Worm (Caenorhabditis elegans) whole organism, mixed stage, embryonic: ENCODE measurements around the gene ceh-31.

Experiments
- M03D4.4 ChIP-seq: sonication (generic microtip); optimal IDR thresholded peaks from 2 replicates; lab custom pipeline; 2017; ENCODE audit warnings: mild to moderate bottlenecking, missing genetic modification characterization, missing compliant biosample characterization
- bed-3 ChIP-seq: fragments of 200-800 bp; sonication (Bioruptor generic); optimal IDR thresholded peaks from 3 replicates; lab custom pipeline; 2018; ENCODE audit warnings: mild to moderate bottlenecking, missing genetic modification characterization, moderate library complexity, missing compliant biosample characterization
- blmp-1 ChIP-seq: fragments of 150-350 bp; optimal IDR thresholded peaks from 2 replicates; lab custom pipeline; 2014; ENCODE audit warnings: missing biosample characterization, missing genetic modification characterization
- ceh-43 ChIP-seq: fragments of 200-800 bp; sonication (Bioruptor generic); optimal IDR thresholded peaks from 2 replicates; lab custom pipeline; 2018; ENCODE audit warnings: mild to moderate bottlenecking, missing genetic modification characterization, moderate library complexity, missing compliant biosample characterization
- ceh-83 ChIP-seq: fragments of 200-800 bp; sonication (Bioruptor generic); optimal IDR thresholded peaks from 2 replicates; lab custom pipeline; 2018; ENCODE audit warnings: mild to moderate bottlenecking, missing genetic modification characterization, missing compliant biosample characterization
- cnd-1 ChIP-seq: fragments of 200-800 bp; sonication (Bioruptor generic); optimal IDR thresholded peaks from 2 replicates; lab custom pipeline; 2018; ENCODE audit warnings: mild to moderate bottlenecking, missing genetic modification characterization, missing compliant biosample characterization
- drap-1 ChIP-seq: fragments of 200-800 bp; sonication (Bioruptor generic); optimal IDR thresholded peaks from 3 replicates; lab custom pipeline; 2018; ENCODE audit warnings: mild to moderate bottlenecking, missing genetic modification characterization, missing compliant biosample characterization
- elt-1 ChIP-seq: sonication (generic microtip); optimal IDR thresholded peaks from 2 replicates; lab custom pipeline; 2017; ENCODE audit warnings: missing genetic modification characterization, mild to moderate bottlenecking, missing compliant biosample characterization, antibody characterized with exemption, moderate library complexity, borderline replicate concordance; ENCODE audit not compliant: insufficient read depth
- elt-3 ChIP-seq: fragments of 150-350 bp; optimal IDR thresholded peaks from 2 replicates; lab custom pipeline; 2014; ENCODE audit warnings: missing biosample characterization, missing genetic modification characterization
- flh-1 ChIP-seq: fragments of 200-800 bp; sonication (Bioruptor generic); optimal IDR thresholded peaks from 2 replicates; lab custom pipeline; 2018; ENCODE audit warnings: mild to moderate bottlenecking, missing genetic modification characterization, moderate library complexity, missing compliant biosample characterization
- hlh-1 ChIP-seq: fragments of 150-350 bp; optimal IDR thresholded peaks from 2 replicates; lab custom pipeline; 2014; ENCODE audit warnings: missing biosample characterization, missing genetic modification reagents, missing genetic modification characterization
- lin-13 ChIP-seq: fragments of 150-350 bp; optimal IDR thresholded peaks from 2 replicates; lab custom pipeline; 2014; ENCODE audit warnings: missing biosample characterization, missing genetic modification characterization
- lsy-2 ChIP-seq: fragments of 150-350 bp; optimal IDR thresholded peaks from 2 replicates; lab custom pipeline; 2014; ENCODE audit warnings: missing biosample characterization, missing genetic modification characterization
- mab-5 ChIP-seq: fragments of 150-350 bp; optimal IDR thresholded peaks from 2 replicates; lab custom pipeline; 2014; ENCODE audit warnings: missing biosample characterization, missing genetic modification characterization
- mls-2 ChIP-seq: sonication (generic microtip); optimal IDR thresholded peaks from 2 replicates; lab custom pipeline; 2016; ENCODE audit warnings: mild to moderate bottlenecking, missing genetic modification characterization, moderate library complexity, missing compliant biosample characterization
- nhr-2 ChIP-seq: fragments of 150-350 bp; optimal IDR thresholded peaks from 2 replicates; lab custom pipeline; 2014; ENCODE audit warnings: missing biosample characterization, missing genetic modification characterization
- nhr-237 ChIP-seq: fragments of 150-350 bp; optimal IDR thresholded peaks from 2 replicates; lab custom pipeline; 2014; ENCODE audit warnings: missing biosample characterization, missing genetic modification characterization
- nhr-76 ChIP-seq: sonication (generic microtip); optimal IDR thresholded peaks from 2 replicates; lab custom pipeline; 2017; ENCODE audit warnings: missing biosample characterization, missing genetic modification characterization
- pha-4 ChIP-seq: fragments of 150-350 bp; optimal IDR thresholded peaks from 2 replicates; lab custom pipeline; 2018; ENCODE audit warnings: missing biosample characterization, missing genetic modification reagents, missing genetic modification characterization
- sem-2 ChIP-seq: fragments of 200-800 bp; sonication (Bioruptor generic); optimal IDR thresholded peaks from 2 replicates; lab custom pipeline; 2018; ENCODE audit warnings: mild to moderate bottlenecking, missing genetic modification characterization, missing compliant biosample characterization
- snpc-4 ChIP-seq: fragments of 150-350 bp; optimal IDR thresholded peaks from 2 replicates; lab custom pipeline; 2014; ENCODE audit warnings: missing biosample characterization, missing genetic modification characterization
- sptf-1 ChIP-seq: sonication (generic microtip); optimal IDR thresholded peaks from 2 replicates; lab custom pipeline; 2017; ENCODE audit warnings: mild to moderate bottlenecking, missing genetic modification characterization, moderate library complexity, missing compliant biosample characterization
- tbx-8 ChIP-seq: fragments of 200-800 bp; sonication (Bioruptor generic); optimal IDR thresholded peaks from 2 replicates; lab custom pipeline; 2018; ENCODE audit warnings: mild to moderate bottlenecking, missing genetic modification characterization, moderate library complexity, missing compliant biosample characterization
- unc-120 ChIP-seq: sonication (generic microtip); optimal IDR thresholded peaks from 2 replicates; lab custom pipeline; 2017; ENCODE audit warnings: missing genetic modification characterization, missing compliant biosample characterization; ENCODE audit not compliant: poor library complexity, severe bottlenecking
- unc-39 ChIP-seq: fragments of 150-350 bp; optimal IDR thresholded peaks from 2 replicates; lab custom pipeline; 2014; ENCODE audit warnings: missing biosample characterization, missing genetic modification characterization
- unc-62 ChIP-seq: fragments of 150-350 bp; optimal IDR thresholded peaks from 2 replicates; lab custom pipeline; 2014; ENCODE audit warnings: missing biosample characterization, missing genetic modification reagents, missing genetic modification characterization
- zip-8 ChIP-seq: fragments of 150-350 bp; optimal IDR thresholded peaks from 2 replicates; lab custom pipeline; 2014; ENCODE audit warnings: missing biosample characterization, missing genetic modification characterization
- ztf-11 ChIP-seq: fragments of 150-350 bp; optimal IDR thresholded peaks from 2 replicates; lab custom pipeline; 2014; ENCODE audit warnings: missing biosample characterization, missing genetic modification characterization

The ceh-31 gene

DNA sequence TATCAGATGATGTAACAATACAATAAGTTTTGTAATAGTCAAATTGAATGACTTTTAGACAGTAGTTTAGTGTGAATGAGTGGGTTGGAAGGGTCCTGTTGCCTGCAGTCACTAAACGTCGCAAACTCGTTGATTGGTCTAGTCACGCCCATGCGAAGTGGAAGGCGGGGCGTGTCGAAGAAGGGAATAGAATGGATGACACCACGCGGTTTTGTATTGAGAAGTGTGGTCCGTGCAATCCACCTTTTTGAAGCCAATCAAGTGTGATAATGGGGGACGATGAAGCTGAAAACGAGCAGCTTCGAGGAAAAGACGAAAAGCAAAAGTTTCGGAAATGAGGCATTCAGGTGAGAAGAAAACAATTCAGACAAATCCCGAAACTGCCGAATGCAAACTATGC, at the start of gene ceh-31:
TSS of gene ceh-31 (minus strand) at position 101 of the 400 bp plus-strand sequence.
- TF ChIP-seq hlh-1 (tag; lab: Kevin White, UChicago): no peak

DNA sequence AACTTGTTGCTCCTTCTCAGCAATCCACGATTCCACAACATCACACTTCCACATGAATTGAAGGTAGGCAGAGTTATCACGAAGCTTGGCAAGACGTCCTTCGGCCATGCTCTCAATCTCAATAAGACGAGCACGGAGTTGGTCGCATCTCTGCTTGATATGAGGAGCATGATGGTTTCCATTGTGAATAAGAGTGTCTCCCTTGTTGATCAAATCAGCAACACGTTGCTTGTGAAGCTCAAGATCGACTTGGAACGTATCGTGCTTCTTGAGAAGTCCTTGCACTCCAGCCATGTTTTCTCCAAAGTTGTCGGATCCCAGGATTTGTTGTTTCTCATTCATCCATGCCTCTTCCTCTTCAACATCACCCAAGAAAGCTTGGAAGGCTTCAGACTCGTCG, 49.4 kb upstream of the ceh-31 start:
- TF ChIP-seq pha-4 (tag; lab: Kevin White, UChicago): no peak
- TF ChIP-seq nhr-76 (tag; lab: Kevin White, UChicago): no peak
- TF ChIP-seq mls-2 (tag; lab: Kevin White, UChicago): no peak
- no peak for TF ChIP-seq ceh-43 (GFP tag; lab: Kevin White, UChicago)
- TF ChIP-seq bed-3: no peak
- TF ChIP-seq snpc-4 (tag; lab: Kevin White, UChicago): no peak
- no peak for TF ChIP-seq tbx-8
- TF ChIP-seq mab-5: no peak
- TF ChIP-seq unc-120: no peak
- TF ChIP-seq unc-39: no peak
- TF ChIP-seq ceh-83 (GFP tag; lab: Kevin White, UChicago): no peak

ce11 chrX:3118596-3119287, 48.5 kb upstream of the ceh-31 start:
- TF ChIP-seq flh-1: no peak
- no peak for TF ChIP-seq lsy-2
- TF ChIP-seq nhr-237 (tag; lab: Kevin White, UChicago): no peak
- TF ChIP-seq sem-2: no peak
- no peak for TF ChIP-seq ceh-43 (GFP tag; lab: Kevin White, UChicago)
- TF ChIP-seq unc-62 (GFP tag; lab: Kevin White, UChicago): no peak

DNA sequence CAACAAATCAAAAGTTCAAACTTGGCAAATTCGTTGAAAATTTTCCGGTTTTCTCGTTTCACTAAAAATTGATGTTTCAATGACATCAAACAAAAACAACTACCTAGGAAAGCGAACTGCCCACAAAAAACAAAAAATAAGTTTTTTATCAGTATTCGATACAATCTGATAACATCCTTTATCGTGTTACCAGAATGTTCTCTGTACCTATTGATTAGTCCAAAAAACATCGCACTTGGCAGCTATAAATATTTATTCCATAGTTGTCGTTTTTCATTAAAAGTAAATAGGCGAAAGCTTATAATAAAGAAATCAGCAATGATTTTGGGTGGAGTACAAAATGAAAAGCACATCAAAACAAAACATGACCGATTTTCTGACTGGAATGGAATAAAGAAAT, 47.0 kb upstream of the ceh-31 start:
- TF ChIP-seq elt-1 (tag; lab: Kevin White, UChicago) (no peak), tbx-8 (no peak), cnd-1 (tag; lab: Kevin White, UChicago) (no peak), nhr-76 (tag; lab: Kevin White, UChicago) (no peak), unc-120 (no peak), lsy-2 (no peak), ztf-11 (tag; lab: Kevin White, UChicago) (no peak), sem-2 (no peak), blmp-1 (no peak), elt-3 (no peak), bed-3 (no peak), M03D4.4 (tag; lab: Kevin White, UChicago) (no peak), ceh-83 (GFP tag; lab: Kevin White, UChicago) (no peak), zip-8 (tag; lab: Kevin White, UChicago) (no peak), sptf-1 (tag; lab: Kevin White, UChicago) (no peak), drap-1 (GFP tag; lab: Kevin White, UChicago) (no peak), mls-2 (tag; lab: Kevin White, UChicago) (no peak)

ce11 chrX:3116033-3116876, 46.0 kb upstream of the ceh-31 start, which contains the start of gene mai-1:
mai-1 (minus strand) TSS chrX:3116589.
- no peak for TF ChIP-seq unc-39
- TF ChIP-seq nhr-2 (tag; lab: Kevin White, UChicago): no peak
- no peak for TF ChIP-seq bed-3
- TF ChIP-seq elt-3: no peak
- TF ChIP-seq hlh-1 (tag; lab: Kevin White, UChicago): peak; percentile 68
- peak; percentile 78 for TF ChIP-seq unc-120
- TF ChIP-seq ceh-43 (GFP tag; lab: Kevin White, UChicago): no peak
- TF ChIP-seq drap-1 (GFP tag; lab: Kevin White, UChicago): no peak
- peak; percentile 17 for TF ChIP-seq unc-62 (GFP tag; lab: Kevin White, UChicago)
- TF ChIP-seq flh-1: no peak
- no peak for TF ChIP-seq lin-13 (tag; lab: Kevin White, UChicago)
- TF ChIP-seq lsy-2: no peak
- no peak for TF ChIP-seq mls-2 (tag; lab: Kevin White, UChicago)
